Fruit fly (Drosophila melanogaster) whole organism, embryonic: ENCODE data around the gene Ufd4.

Experiments
- Bdp1 ChIP-seq: fragments of 200-800 bp; sonication (Bioruptor generic); optimal IDR thresholded peaks from 3 replicates; lab custom pipeline; 2016; ENCODE audit warnings: missing biosample characterization, missing genetic modification characterization
- CG1024 ChIP-seq: fragments of 200-800 bp; sonication (Bioruptor generic); IDR thresholded peaks from 2 replicates; pipeline ENCODE4 v1.3.6; 2022; ENCODE audit warnings: missing biosample characterization, missing genetic modification characterization
- CG10565 ChIP-seq: fragments of 200-800 bp; sonication (Bioruptor generic); optimal IDR thresholded peaks from 3 replicates; lab custom pipeline; 2016; ENCODE audit warnings: missing biosample characterization, mild to moderate bottlenecking, missing genetic modification characterization
- CG13287 ChIP-seq: fragments of 200-800 bp; sonication (Bioruptor generic); IDR thresholded peaks from 2 replicates; pipeline ENCODE4 v1.3.6; 2022; ENCODE audit warnings: missing biosample characterization, missing genetic modification characterization; ENCODE audit not compliant: partially characterized antibody
- CG14860 ChIP-seq: fragments of 200-800 bp; sonication (Bioruptor generic); IDR thresholded peaks from 3 replicates; pipeline ENCODE4 v1.3.6; 2022; ENCODE audit warnings: missing biosample characterization, missing genetic modification characterization; ENCODE audit not compliant: partially characterized antibody
- CG14965 ChIP-seq: fragments of 200-800 bp; sonication (Bioruptor generic); optimal IDR thresholded peaks from 2 replicates; lab custom pipeline; 2016; ENCODE audit warnings: missing biosample characterization, missing genetic modification characterization, borderline replicate concordance
- CG15011 ChIP-seq: fragments of 200-800 bp; sonication (Bioruptor generic); optimal IDR thresholded peaks from 3 replicates; lab custom pipeline; 2018; ENCODE audit warnings: missing biosample characterization, mild to moderate bottlenecking, missing genetic modification characterization
- CG16815 ChIP-seq: fragments of 200-800 bp; sonication (Bioruptor generic); optimal IDR thresholded peaks from 3 replicates; lab custom pipeline; 2017; ENCODE audit warnings: missing biosample characterization, mild to moderate bottlenecking, missing genetic modification characterization
- CG17612 ChIP-seq: fragments of 200-800 bp; sonication (Bioruptor generic); IDR thresholded peaks from 2 replicates; pipeline ENCODE4 v1.3.6; 2022; ENCODE audit warnings: missing biosample characterization, missing genetic modification characterization
- CG18619 ChIP-seq: fragments of 200-800 bp; sonication (Bioruptor generic); optimal IDR thresholded peaks from 3 replicates; lab custom pipeline; 2017; ENCODE audit warnings: missing biosample characterization, mild to moderate bottlenecking, missing genetic modification characterization
- CG2199 ChIP-seq: fragments of 200-800 bp; sonication (Bioruptor generic); IDR thresholded peaks from 3 replicates; pipeline ENCODE4 v1.3.6; 2022; ENCODE audit warnings: missing biosample characterization, missing genetic modification characterization
- CG32532 ChIP-seq: fragments of 200-800 bp; sonication (Bioruptor generic); IDR thresholded peaks from 2 replicates; pipeline ENCODE4 v1.3.6; 2022; ENCODE audit warnings: missing biosample characterization, missing genetic modification characterization
- CG4424 ChIP-seq: fragments of 200-800 bp; sonication (Bioruptor generic); optimal IDR thresholded peaks from 3 replicates; lab custom pipeline; 2016; ENCODE audit warnings: missing biosample characterization, missing genetic modification characterization
- CG4707 ChIP-seq: fragments of 200-800 bp; sonication (Bioruptor generic); optimal IDR thresholded peaks from 2 replicates; lab custom pipeline; 2018; ENCODE audit warnings: missing biosample characterization, mild to moderate bottlenecking, missing genetic modification characterization, moderate library complexity
- CG5245 ChIP-seq: fragments of 200-800 bp; sonication (Bioruptor generic); optimal IDR thresholded peaks from 3 replicates; lab custom pipeline; 2016; ENCODE audit warnings: missing biosample characterization, missing genetic modification characterization
- CG6791 ChIP-seq: fragments of 200-800 bp; sonication (Bioruptor generic); IDR thresholded peaks from 3 replicates; pipeline ENCODE4 v1.3.6; 2022; ENCODE audit warnings: missing biosample characterization, missing genetic modification characterization; ENCODE audit not compliant: partially characterized antibody
- CG7745 ChIP-seq: fragments of 200-800 bp; sonication (Bioruptor generic); optimal IDR thresholded peaks from 2 replicates; lab custom pipeline; 2018; ENCODE audit warnings: missing biosample characterization, mild to moderate bottlenecking, missing genetic modification characterization, moderate library complexity
- CG8359 ChIP-seq: fragments of 200-800 bp; sonication (Bioruptor generic); optimal IDR thresholded peaks from 2 replicates; lab custom pipeline; 2017; ENCODE audit warnings: missing biosample characterization, mild to moderate bottlenecking, missing genetic modification characterization, borderline replicate concordance
- CG8478 ChIP-seq: fragments of >200 bp; optimal IDR thresholded peaks from 2 replicates; lab custom pipeline; 2018
- CG9817 ChIP-seq: fragments of 200-800 bp; sonication (Bioruptor generic); optimal IDR thresholded peaks from 2 replicates; lab custom pipeline; 2018; ENCODE audit warnings: missing biosample characterization, mild to moderate bottlenecking, missing genetic modification characterization, moderate library complexity
- Camta ChIP-seq: fragments of 200-800 bp; sonication (Bioruptor generic); optimal IDR thresholded peaks from 2 replicates; lab custom pipeline; 2016; ENCODE audit warnings: missing biosample characterization, missing genetic modification characterization
- Hey ChIP-seq: fragments of 200-800 bp; sonication (Bioruptor generic); optimal IDR thresholded peaks from 3 replicates; lab custom pipeline; 2018; ENCODE audit warnings: missing biosample characterization, mild to moderate bottlenecking, missing genetic modification characterization
- Kr ChIP-seq: fragments of 200-800 bp; sonication (Bioruptor generic); optimal IDR thresholded peaks from 2 replicates; lab custom pipeline; 2017; ENCODE audit warnings: missing biosample characterization, mild to moderate bottlenecking, missing genetic modification characterization
- Lim3 ChIP-seq: fragments of 200-800 bp; sonication (Bioruptor generic); IDR thresholded peaks from 2 replicates; pipeline ENCODE4 v1.3.6; 2022; ENCODE audit warnings: missing biosample characterization, missing genetic modification characterization
- Sox100B ChIP-seq: fragments of 200-800 bp; sonication (Bioruptor generic); optimal IDR thresholded peaks from 3 replicates; lab custom pipeline; 2018; ENCODE audit warnings: missing biosample characterization, mild to moderate bottlenecking, missing genetic modification characterization
- YL-1 ChIP-seq: fragments of 200-800 bp; sonication (Bioruptor generic); optimal IDR thresholded peaks from 3 replicates; lab custom pipeline; 2017; ENCODE audit warnings: missing biosample characterization, mild to moderate bottlenecking, missing genetic modification characterization
- bab2 ChIP-seq: fragments of 200-800 bp; sonication (Bioruptor generic); optimal IDR thresholded peaks from 2 replicates; lab custom pipeline; 2016; ENCODE audit warnings: missing biosample characterization, missing genetic modification characterization
- chn ChIP-seq: fragments of 200-800 bp; sonication (Bioruptor generic); optimal IDR thresholded peaks from 2 replicates; lab custom pipeline; 2016; ENCODE audit warnings: missing biosample characterization, missing genetic modification characterization
- dan ChIP-seq: fragments of 200-800 bp; sonication (Bioruptor generic); IDR thresholded peaks from 2 replicates; pipeline ENCODE4 v1.3.6; 2022; ENCODE audit warnings: missing biosample characterization, missing genetic modification characterization
- dimm ChIP-seq: fragments of 200-800 bp; sonication (Bioruptor generic); IDR thresholded peaks from 2 replicates; pipeline ENCODE4 v1.3.6; 2022; ENCODE audit warnings: missing biosample characterization, missing genetic modification characterization
- dm ChIP-seq: fragments of 200-800 bp; sonication (Bioruptor generic); optimal IDR thresholded peaks from 3 replicates; lab custom pipeline; 2016; ENCODE audit warnings: missing biosample characterization, missing genetic modification characterization
- dpn ChIP-seq, 2 experiments: fragments of 200-800 bp; sonication (Bioruptor generic); optimal IDR thresholded peaks; 3 replicates each; lab custom pipeline; 2016; ENCODE audit warnings: missing biosample characterization in 2 of 2, missing genetic modification characterization in 2 of 2
- dysf ChIP-seq: fragments of 200-800 bp; sonication (Bioruptor generic); IDR thresholded peaks from 3 replicates; pipeline ENCODE4 v1.3.6; 2022; ENCODE audit warnings: missing biosample characterization, missing genetic modification characterization
- fd64A ChIP-seq: fragments of 200-800 bp; sonication (Bioruptor generic); optimal IDR thresholded peaks from 3 replicates; lab custom pipeline; 2018; ENCODE audit warnings: missing biosample characterization, mild to moderate bottlenecking, missing genetic modification characterization
- fru ChIP-seq: fragments of >200 bp; optimal IDR thresholded peaks from 2 replicates; lab custom pipeline; 2017
- fu2 ChIP-seq: fragments of 200-800 bp; sonication (Bioruptor generic); optimal IDR thresholded peaks from 2 replicates; lab custom pipeline; 2016; ENCODE audit warnings: missing biosample characterization, missing genetic modification characterization
- grn ChIP-seq: fragments of 200-800 bp; sonication (Bioruptor generic); optimal IDR thresholded peaks from 3 replicates; lab custom pipeline; 2017; ENCODE audit warnings: missing biosample characterization, missing genetic modification characterization
- ham ChIP-seq: fragments of 200-800 bp; sonication (Bioruptor generic); IDR thresholded peaks from 2 replicates; pipeline ENCODE4 v1.3.6; 2022; ENCODE audit warnings: missing biosample characterization, missing genetic modification characterization
- klu ChIP-seq: fragments of 200-800 bp; sonication (Bioruptor generic); IDR thresholded peaks from 2 replicates; pipeline ENCODE4 v1.3.6; 2022; ENCODE audit warnings: missing biosample characterization, missing genetic modification characterization
- lbe ChIP-seq: fragments of 200-800 bp; sonication (Bioruptor generic); optimal IDR thresholded peaks from 2 replicates; lab custom pipeline; 2016; ENCODE audit warnings: missing biosample characterization, mild to moderate bottlenecking, missing genetic modification characterization
- lilli ChIP-seq: fragments of 200-800 bp; sonication (Bioruptor generic); optimal IDR thresholded peaks from 3 replicates; lab custom pipeline; 2016; ENCODE audit warnings: missing biosample characterization, missing genetic modification characterization
- lmd ChIP-seq: fragments of 200-800 bp; sonication (Bioruptor generic); IDR thresholded peaks from 2 replicates; pipeline ENCODE4 v1.3.6; 2022; ENCODE audit warnings: missing biosample characterization, missing genetic modification characterization
- nom ChIP-seq: fragments of 200-800 bp; sonication (Bioruptor generic); optimal IDR thresholded peaks from 2 replicates; lab custom pipeline; 2017; ENCODE audit warnings: missing biosample characterization, missing genetic modification characterization, mild to moderate bottlenecking, moderate library complexity, missing genetic modification reagents
- peb ChIP-seq: fragments of 200-800 bp; sonication (Bioruptor generic); IDR thresholded peaks from 2 replicates; pipeline ENCODE4 v1.3.6; 2022; ENCODE audit warnings: missing biosample characterization, missing genetic modification characterization
- phol ChIP-seq: fragments of 200-800 bp; sonication (Bioruptor generic); optimal IDR thresholded peaks from 3 replicates; lab custom pipeline; 2018; ENCODE audit warnings: missing biosample characterization, mild to moderate bottlenecking, missing genetic modification characterization, moderate library complexity
- pita ChIP-seq: fragments of 200-800 bp; sonication (Bioruptor generic); optimal IDR thresholded peaks from 2 replicates; lab custom pipeline; 2017; ENCODE audit warnings: missing biosample characterization, mild to moderate bottlenecking, missing genetic modification characterization
- schlank ChIP-seq: fragments of 200-800 bp; sonication (Bioruptor generic); optimal IDR thresholded peaks from 2 replicates; lab custom pipeline; 2018; ENCODE audit warnings: missing biosample characterization, mild to moderate bottlenecking, missing genetic modification characterization
- sens-2 ChIP-seq: fragments of 200-800 bp; sonication (Bioruptor generic); IDR thresholded peaks from 2 replicates; pipeline ENCODE4 v1.3.6; 2022; ENCODE audit warnings: missing biosample characterization, missing genetic modification characterization
- toy ChIP-seq: fragments of 200-800 bp; sonication (Bioruptor generic); IDR thresholded peaks from 2 replicates; pipeline ENCODE4 v1.3.6; 2022; ENCODE audit warnings: missing biosample characterization, missing genetic modification characterization
- trh ChIP-seq: fragments of 200-800 bp; sonication (Bioruptor generic); optimal IDR thresholded peaks from 2 replicates; lab custom pipeline; 2016; ENCODE audit warnings: missing biosample characterization, missing genetic modification characterization
- twi ChIP-seq: fragments of 200-800 bp; optimal IDR thresholded peaks from 2 replicates; lab custom pipeline; 2019; ENCODE audit warnings: missing biosample characterization, mild to moderate bottlenecking, missing genetic modification characterization, moderate library complexity
- zfh2 ChIP-seq: fragments of 200-800 bp; sonication (Bioruptor generic); optimal IDR thresholded peaks from 2 replicates; lab custom pipeline; 2016; ENCODE audit warnings: missing biosample characterization, missing genetic modification characterization

Gene Ufd4

dm6 chr2L:10292066-10292560 is at the start of gene Ufd4 (continued):
- TF ChIP-seq dpn (GFP tag; optimal IDR thresholded peaks at IDR 0.05; lab: Kevin White, UChicago) (peak; percentile 66 to 76), lilli (no peak), CG4707 (GFP tag; lab: Kevin White, UChicago) (no peak), CG4424 (GFP tag; lab: Kevin White, UChicago) (peak; percentile 74), fru (lab: Kevin White, UChicago) (no peak), CG14860 (no peak), twi (tag; lab: Kevin White, UChicago) (no peak), lmd (GFP tag; lab: Robert Waterston, UW) (no peak), Camta (GFP tag; lab: Kevin White, UChicago) (peak; percentile 68), dan (no peak), CG1024 (GFP tag; lab: Robert Waterston, UW) (peak; percentile 80; the same call in 1 of the 2 replicates), YL-1 (peak; percentile 37), CG17612 (GFP tag; lab: Robert Waterston, UW) (no peak), peb (GFP tag; lab: Robert Waterston, UW) (no peak), klu (GFP tag; lab: Robert Waterston, UW) (no peak), CG14965 (GFP tag; lab: Kevin White, UChicago) (no peak), dysf (no peak; the same call in 2 of the 3 replicates), CG8359 (GFP tag; lab: Kevin White, UChicago) (no peak), chn (GFP tag; lab: Kevin White, UChicago) (peak; percentile 72), Lim3 (no peak), CG7745 (tag; lab: Kevin White, UChicago) (peak; percentile 7), bab2 (GFP tag; lab: Kevin White, UChicago) (peak; percentile 56), trh (GFP tag; lab: Kevin White, UChicago) (no peak), fu2 (GFP tag; lab: Kevin White, UChicago) (peak; percentile 40), CG32532 (GFP tag; lab: Robert Waterston, UW) (no peak; the same call in 1 of the 2 replicates), Hey (tag; lab: Kevin White, UChicago) (no peak), zfh2 (GFP tag; lab: Kevin White, UChicago) (peak; percentile 60), grn (GFP tag; lab: Kevin White, UChicago) (no peak), pita (no peak), CG18619 (GFP tag; lab: Kevin White, UChicago) (peak; percentile 19), Bdp1 (GFP tag; lab: Kevin White, UChicago) (no peak), Kr (GFP tag; lab: Kevin White, UChicago) (no peak), dimm (GFP tag; lab: Robert Waterston, UW) (no peak), sens-2 (GFP tag; lab: Robert Waterston, UW) (no peak), CG2199 (GFP tag; lab: Robert Waterston, UW) (0 out of 3 replicates have a peak, but pooled peaks have one; percentile 7), dm (peak; percentile 8), ham (no peak), CG8478 (lab: Kevin White, UChicago) (no peak), CG6791 (no peak), lbe (GFP tag; lab: Kevin White, UChicago) (no peak), nom (GFP tag; lab: Kevin White, UChicago) (no peak), schlank (tag; lab: Kevin White, UChicago) (no peak), CG15011 (no peak), CG9817 (tag; lab: Kevin White, UChicago) (no peak), CG13287 (GFP tag; lab: Robert Waterston, UW) (peak; percentile 60; the same call in 1 of the 2 replicates), CG16815 (GFP tag; lab: Kevin White, UChicago) (peak; percentile 0), CG10565 (no peak), phol (tag; lab: Kevin White, UChicago) (peak; percentile 73), fd64A (GFP tag; lab: Kevin White, UChicago) (no peak), toy (GFP tag; lab: Robert Waterston, UW) (no peak), CG5245 (GFP tag; lab: Kevin White, UChicago) (peak; percentile 37), Sox100B (GFP tag; lab: Kevin White, UChicago) (no peak)
